Worm (Caenorhabditis elegans): ENCODE measurements around the gene W02D7.4.

W02D7.4 gene

ce11 chrV:8311210-8311609 is 13.8 kb upstream of the W02D7.4 start, which contains the start of gene W02D7.12:
Gene W02D7.12, plus strand, starts transcription at chrV:8311510.
- TF ChIP-seq zfh-2 (GFP tag; conservative IDR thresholded peaks at IDR 0.05) (no peak), dox-1 (GFP tag; IDR thresholded peaks at IDR 0.05) (no peak), Y95B8A.8 (GFP tag; IDR thresholded peaks at IDR 0.05) (no peak)

- TF ChIP-seq bed-1 (GFP tag; IDR thresholded peaks at IDR 0.05) = no peak
- TF ChIP-seq zfh-2 (GFP tag; conservative IDR thresholded peaks at IDR 0.05) = no peak
- TF ChIP-seq nhr-80 (tag; optimal IDR thresholded peaks at IDR 0.05) = peak; percentile 48
- TF ChIP-seq madf-3 (GFP tag; IDR thresholded peaks at IDR 0.05) = no peak
- no peak for TF ChIP-seq Y79H2A.3 (GFP tag; conservative IDR thresholded peaks at IDR 0.05)
These were observed 10.3 kb upstream of the W02D7.4 start, which contains the start of gene clec-218 for ce11 chrV:8307681-8308080. Gene clec-218, plus strand, starts transcription at chrV:8307942.

ce11 chrV:8307013-8307412 is 9.6 kb upstream of the W02D7.4 start:
- no peak for TF ChIP-seq hlh-12 (tag; optimal IDR thresholded peaks at IDR 0.05)
- peak; percentile 82 for TF ChIP-seq nhr-80 (tag; optimal IDR thresholded peaks at IDR 0.05)
- no peak for TF ChIP-seq F49E8.2 (tag; optimal IDR thresholded peaks at IDR 0.05; ENCODE audit: insufficient read depth)

ce11 chrV:8306366-8306765 is 9.0 kb upstream of the W02D7.4 start, which contains the start of gene W02D7.8:
Gene W02D7.8, minus strand, starts transcription at chrV:8306466.
- TF ChIP-seq ceh-40 (GFP tag; IDR thresholded peaks at IDR 0.05) (no peak), K12H6.12 (tag; optimal IDR thresholded peaks at IDR 0.05) (no peak), hsf-1 (GFP tag; IDR thresholded peaks at IDR 0.05) (no peak), unc-62 (GFP tag; optimal IDR thresholded peaks at IDR 0.05) (no peak)

- no peak for TF ChIP-seq somi-1 (GFP tag; optimal IDR thresholded peaks at IDR 0.05)
- peak; percentile 24; the same call in 1 of the 2 replicates for TF ChIP-seq let-526 (GFP tag; IDR thresholded peaks at IDR 0.05)
- peak; percentile 59 for TF ChIP-seq nhr-80 (tag; optimal IDR thresholded peaks at IDR 0.05)
These were observed 8.5 kb upstream of the W02D7.4 start for ce11 chrV:8305940-8306339.

ce11 chrV:8304461-8305195 is 7.2 kb upstream of the W02D7.4 start, which contains the start of gene W02D7.11:
Gene W02D7.11, minus strand, starts transcription at chrV:8304511.
- TF ChIP-seq Y95B8A.8 (GFP tag; IDR thresholded peaks at IDR 0.05) (no peak), B0035.1 (tag; optimal IDR thresholded peaks at IDR 0.05) (no peak), somi-1 (GFP tag; optimal IDR thresholded peaks at IDR 0.05) (no peak)

ce11 chrV:8302522-8302921 is 5.1 kb upstream of the W02D7.4 start, which contains the start of gene sel-9:
Gene sel-9, minus strand, starts transcription at chrV:8302580.
- TF ChIP-seq ceh-100 (GFP tag; IDR thresholded peaks at IDR 0.05) (no peak), tbp1 (GFP tag; optimal IDR thresholded peaks at IDR 0.05) (no peak), attf-3 (GFP tag; conservative IDR thresholded peaks at IDR 0.05) (peak; percentile 95), let-607 (tag; optimal IDR thresholded peaks at IDR 0.05) (peak in 1 of 2 experiments; percentile 70), dpl-1 (GFP tag; optimal IDR thresholded peaks at IDR 0.05) (peak; percentile 50), F55B11.4 (tag; optimal IDR thresholded peaks at IDR 0.05; ENCODE audit: borderline replicate concordance, insufficient read depth) (no peak), attf-5 (GFP tag; optimal IDR thresholded peaks at IDR 0.05) (no peak), cebp-1 (GFP tag; IDR thresholded peaks at IDR 0.05) (no peak), cebp-1 (tag; optimal IDR thresholded peaks at IDR 0.05) (peak; percentile 33), unc-130 (GFP tag; optimal IDR thresholded peaks at IDR 0.05) (no peak), tlf-1 (GFP tag; optimal IDR thresholded peaks at IDR 0.05) (no peak), lin-35 (GFP tag; optimal IDR thresholded peaks at IDR 0.05) (no peak), nhr-27 (tag; optimal IDR thresholded peaks at IDR 0.05) (no peak), efl-1 (GFP tag; optimal IDR thresholded peaks at IDR 0.05) (peak; percentile 35), lin-54 (GFP tag; optimal IDR thresholded peaks at IDR 0.05) (peak; percentile 54), madf-10 (tag; optimal IDR thresholded peaks at IDR 0.05) (no peak), F57A8.1 (GFP tag; optimal IDR thresholded peaks at IDR 0.05) (no peak), let-526 (GFP tag; IDR thresholded peaks at IDR 0.05) (no peak), snpc-4 (GFP tag; optimal IDR thresholded peaks at IDR 0.05) (no peak), snpc-4 (tag; optimal IDR thresholded peaks at IDR 0.05) (peak in 1 of 4 experiments; percentile 11), mes-4 (tag; optimal IDR thresholded peaks at IDR 0.05) (no peak), dpff-1 (tag; optimal IDR thresholded peaks at IDR 0.05) (no peak)

All from whole organism, young adult.